Worm (Caenorhabditis elegans) whole organism, midembryonic: ENCODE measurements around the gene tsn-1.

Source experiments
- T22C8.4 ChIP-seq: fragments of 200-800 bp; sonication (Bioruptor generic); IDR thresholded peaks from 2 replicates; pipeline ENCODE4 v1.3.6; 2022; ENCODE audit warnings: missing genetic modification characterization, missing compliant biosample characterization
- cog-1 ChIP-seq: sonication (generic microtip); optimal IDR thresholded peaks from 2 replicates; lab custom pipeline; 2016; ENCODE audit warnings: missing genetic modification characterization, missing compliant biosample characterization
- flt-1 ChIP-seq: fragments of 200-800 bp; sonication (Bioruptor generic); IDR thresholded peaks from 2 replicates; pipeline ENCODE4 v1.3.6; 2022; ENCODE audit warnings: missing genetic modification characterization, missing compliant biosample characterization
- klf-2 ChIP-seq: fragments of 200-800 bp; sonication (Bioruptor generic); conservative IDR thresholded peaks from 2 replicates; pipeline ENCODE4 v1.3.6; 2022; ENCODE audit warnings: missing genetic modification reagents, missing genetic modification characterization, missing compliant biosample characterization
- med-1 ChIP-seq: sonication (generic microtip); optimal IDR thresholded peaks from 2 replicates; lab custom pipeline; 2017; ENCODE audit warnings: missing genetic modification characterization, mild to moderate bottlenecking, missing compliant biosample characterization, antibody characterized with exemption, missing genetic modification reagents; ENCODE audit not compliant: insufficient read depth
- ref-1 ChIP-seq: fragments of 200-800 bp; sonication (Bioruptor generic); conservative IDR thresholded peaks from 2 replicates; pipeline ENCODE4 v1.3.6; 2022; ENCODE audit warnings: missing genetic modification reagents, missing genetic modification characterization, missing compliant biosample characterization
- tab-1 ChIP-seq: fragments of 200-800 bp; sonication (Bioruptor generic); IDR thresholded peaks from 2 replicates; pipeline ENCODE4 v1.3.6; 2022; ENCODE audit warnings: missing genetic modification characterization, missing compliant biosample characterization
- ztf-23 ChIP-seq: fragments of 200-800 bp; sonication (Bioruptor generic); IDR thresholded peaks from 2 replicates; pipeline ENCODE4 v1.3.6; 2022; ENCODE audit warnings: missing genetic modification reagents, missing genetic modification characterization, missing compliant biosample characterization
- ztf-29 ChIP-seq: fragments of 200-800 bp; sonication (Bioruptor generic); IDR thresholded peaks from 2 replicates; pipeline ENCODE4 v1.3.6; 2022; ENCODE audit warnings: missing genetic modification reagents, missing genetic modification characterization, missing compliant biosample characterization

- no peak for TF ChIP-seq cog-1
- no peak for TF ChIP-seq flt-1 (GFP tag; lab: Robert Waterston, UW)
- no peak for TF ChIP-seq T22C8.4 (GFP tag; lab: Robert Waterston, UW)
- no peak for TF ChIP-seq tab-1 (GFP tag; lab: Robert Waterston, UW)
- TF ChIP-seq med-1 (GFP tag; lab: Kevin White, UChicago) = no peak
- TF ChIP-seq ztf-29 (GFP tag; lab: Robert Waterston, UW) = no peak
- no peak for TF ChIP-seq klf-2 (GFP tag; lab: Robert Waterston, UW)
- no peak for TF ChIP-seq ztf-23 (GFP tag; lab: Robert Waterston, UW)
- no peak for TF ChIP-seq ref-1 (GFP tag; lab: Robert Waterston, UW)
Measured at ce11 chrII:4737348-4737747, 30.7 kb downstream of the tsn-1 start, which contains the start of gene ctsa-1.1.
